Fruit fly (Drosophila melanogaster) whole organism, embryonic: ENCODE results near the gene Cyp28c1.
A peak's percentile ranks its signal among the peaks of the same experiment; 100 is the strongest.

Experiments
- CG10366 ChIP-seq: fragments of 200-800 bp; sonication (Bioruptor generic); IDR thresholded peaks from 2 replicates; pipeline ENCODE4 v1.3.6; 2022; ENCODE audit warnings: missing biosample characterization, missing genetic modification characterization
- CG11247 ChIP-seq: fragments of 200-800 bp; sonication (Bioruptor generic); IDR thresholded peaks from 2 replicates; pipeline ENCODE4 v1.3.6; 2022; ENCODE audit warnings: missing biosample characterization, missing genetic modification characterization
- CG12219 ChIP-seq: fragments of 200-800 bp; sonication (Bioruptor generic); optimal IDR thresholded peaks from 3 replicates; lab custom pipeline; 2018; ENCODE audit warnings: missing biosample characterization, mild to moderate bottlenecking, missing genetic modification characterization
- CG15601 ChIP-seq: fragments of 200-800 bp; sonication (Bioruptor generic); optimal IDR thresholded peaks from 3 replicates; lab custom pipeline; 2019; ENCODE audit warnings: missing biosample characterization, mild to moderate bottlenecking, missing genetic modification characterization, moderate library complexity
- CG17802 ChIP-seq: fragments of 200-800 bp; sonication (Bioruptor generic); optimal IDR thresholded peaks from 2 replicates; lab custom pipeline; 2018; ENCODE audit warnings: missing biosample characterization, mild to moderate bottlenecking, missing genetic modification characterization, moderate library complexity
- CG18262 ChIP-seq: fragments of 200-800 bp; optimal IDR thresholded peaks from 3 replicates; lab custom pipeline; 2019; ENCODE audit warnings: missing biosample characterization, mild to moderate bottlenecking, missing genetic modification characterization, moderate library complexity
- CG18764 ChIP-seq: fragments of 200-800 bp; sonication (Bioruptor generic); optimal IDR thresholded peaks from 3 replicates; lab custom pipeline; 2016; ENCODE audit warnings: missing biosample characterization, missing genetic modification characterization
- CG2129 ChIP-seq: fragments of 200-800 bp; sonication (Bioruptor generic); IDR thresholded peaks from 2 replicates; pipeline ENCODE4 v1.3.6; 2022; ENCODE audit warnings: missing biosample characterization, missing genetic modification characterization; ENCODE audit not compliant: partially characterized antibody
- CG2712 ChIP-seq: fragments of 200-800 bp; optimal IDR thresholded peaks from 3 replicates; lab custom pipeline; 2019; ENCODE audit warnings: missing biosample characterization, mild to moderate bottlenecking, missing genetic modification characterization, moderate library complexity
- CG30403 ChIP-seq: fragments of 200-800 bp; sonication (Bioruptor generic); optimal IDR thresholded peaks from 3 replicates; lab custom pipeline; 2016; ENCODE audit warnings: missing biosample characterization, missing genetic modification characterization
- CG34224 ChIP-seq: fragments of 200-800 bp; sonication (Bioruptor generic); IDR thresholded peaks from 3 replicates; pipeline ENCODE4 v1.3.6; 2022; ENCODE audit warnings: missing biosample characterization, missing genetic modification characterization; ENCODE audit not compliant: partially characterized antibody
- CG4404 ChIP-seq: fragments of 200-800 bp; sonication (Bioruptor generic); IDR thresholded peaks from 2 replicates; pipeline ENCODE4 v1.3.6; 2022; ENCODE audit warnings: missing biosample characterization, missing genetic modification characterization
- CG4424 ChIP-seq: fragments of 200-800 bp; sonication (Bioruptor generic); optimal IDR thresholded peaks from 3 replicates; lab custom pipeline; 2016; ENCODE audit warnings: missing biosample characterization, missing genetic modification characterization
- CG4820 ChIP-seq: fragments of 200-800 bp; sonication (Bioruptor generic); optimal IDR thresholded peaks from 3 replicates; lab custom pipeline; 2016; ENCODE audit warnings: missing biosample characterization, missing genetic modification characterization
- CG6272 ChIP-seq: fragments of 200-800 bp; sonication (Bioruptor generic); IDR thresholded peaks from 2 replicates; pipeline ENCODE4 v1.3.6; 2022; ENCODE audit warnings: missing biosample characterization, missing genetic modification characterization
- CG6813 ChIP-seq: fragments of 200-800 bp; sonication (Bioruptor generic); optimal IDR thresholded peaks from 2 replicates; lab custom pipeline; 2017; ENCODE audit warnings: missing biosample characterization, missing genetic modification characterization, mild to moderate bottlenecking, moderate library complexity, missing genetic modification reagents
- CG6854 ChIP-seq: fragments of 200-800 bp; sonication (Bioruptor generic); optimal IDR thresholded peaks from 3 replicates; lab custom pipeline; 2017; ENCODE audit warnings: missing biosample characterization, mild to moderate bottlenecking, missing genetic modification characterization
- CG7556 ChIP-seq: fragments of 200-800 bp; sonication (Bioruptor generic); optimal IDR thresholded peaks from 2 replicates; lab custom pipeline; 2017; ENCODE audit warnings: missing biosample characterization, mild to moderate bottlenecking, missing genetic modification characterization
- CG7928 ChIP-seq: fragments of 200-800 bp; sonication (Bioruptor generic); optimal IDR thresholded peaks from 2 replicates; lab custom pipeline; 2017; ENCODE audit warnings: missing biosample characterization, mild to moderate bottlenecking, missing genetic modification characterization
- CG9932 ChIP-seq: fragments of 200-800 bp; sonication (Bioruptor generic); IDR thresholded peaks from 2 replicates; pipeline ENCODE4 v1.3.6; 2022; ENCODE audit warnings: missing biosample characterization, missing genetic modification characterization
- Dad ChIP-seq: fragments of 200-800 bp; sonication (Bioruptor generic); optimal IDR thresholded peaks from 3 replicates; lab custom pipeline; 2016; ENCODE audit warnings: missing biosample characterization, missing genetic modification characterization
- Dek ChIP-seq: fragments of 200-800 bp; sonication (Bioruptor generic); optimal IDR thresholded peaks from 3 replicates; lab custom pipeline; 2019; ENCODE audit warnings: missing biosample characterization, mild to moderate bottlenecking, missing genetic modification characterization, moderate library complexity
- Dp ChIP-seq: fragments of 200-800 bp; sonication (Bioruptor generic); optimal IDR thresholded peaks from 2 replicates; lab custom pipeline; 2018; ENCODE audit warnings: missing biosample characterization, mild to moderate bottlenecking, missing genetic modification characterization, moderate library complexity
- Fer3 ChIP-seq: fragments of 200-800 bp; sonication (Bioruptor generic); optimal IDR thresholded peaks from 2 replicates; lab custom pipeline; 2018; ENCODE audit warnings: missing biosample characterization, mild to moderate bottlenecking, missing genetic modification characterization, moderate library complexity
- HLHmδ ChIP-seq: fragments of 200-800 bp; sonication (Bioruptor generic); optimal IDR thresholded peaks from 2 replicates; lab custom pipeline; 2018; ENCODE audit warnings: missing biosample characterization, mild to moderate bottlenecking, missing genetic modification characterization, moderate library complexity
- Hsf ChIP-seq: fragments of 200-800 bp; sonication (Bioruptor generic); optimal IDR thresholded peaks from 3 replicates; lab custom pipeline; 2016; ENCODE audit warnings: missing biosample characterization, missing genetic modification characterization
- Jarid2 ChIP-seq: fragments of 200-800 bp; sonication (Bioruptor generic); optimal IDR thresholded peaks from 3 replicates; lab custom pipeline; 2017; ENCODE audit warnings: mild to moderate bottlenecking, missing biosample characterization, missing genetic modification reagents, missing genetic modification characterization
- Lhr ChIP-seq: fragments of 200-800 bp; sonication (Bioruptor generic); optimal IDR thresholded peaks from 3 replicates; lab custom pipeline; 2017; ENCODE audit warnings: mild to moderate bottlenecking, missing biosample characterization, missing genetic modification reagents, missing genetic modification characterization
- Max ChIP-seq: fragments of 200-800 bp; sonication (Bioruptor generic); optimal IDR thresholded peaks from 2 replicates; lab custom pipeline; 2016; ENCODE audit warnings: missing biosample characterization, mild to moderate bottlenecking, missing genetic modification characterization
- PHDP ChIP-seq: fragments of 200-800 bp; sonication (Bioruptor generic); optimal IDR thresholded peaks from 3 replicates; lab custom pipeline; 2018; ENCODE audit warnings: missing biosample characterization, mild to moderate bottlenecking, missing genetic modification characterization, moderate library complexity
- Ptx1 ChIP-seq: fragments of 200-800 bp; sonication (Bioruptor generic); IDR thresholded peaks from 2 replicates; pipeline ENCODE4 v1.3.6; 2022; ENCODE audit warnings: missing biosample characterization, missing genetic modification characterization
- Scr ChIP-seq: fragments of 200-800 bp; sonication (Bioruptor generic); IDR thresholded peaks from 2 replicates; pipeline ENCODE4 v1.3.6; 2022; ENCODE audit warnings: missing biosample characterization, missing genetic modification characterization; ENCODE audit not compliant: partially characterized antibody
- abd-A ChIP-seq: fragments of 200-800 bp; sonication (Bioruptor generic); optimal IDR thresholded peaks from 3 replicates; lab custom pipeline; 2019; ENCODE audit warnings: missing biosample characterization, mild to moderate bottlenecking, missing genetic modification characterization, moderate library complexity
- bowl ChIP-seq: fragments of 200-800 bp; sonication (Bioruptor generic); IDR thresholded peaks from 2 replicates; pipeline ENCODE4 v1.3.6; 2022; ENCODE audit warnings: missing biosample characterization, missing genetic modification characterization
- br ChIP-seq: fragments of >200 bp; optimal IDR thresholded peaks from 2 replicates; lab custom pipeline; 2017
- croc ChIP-seq: fragments of 200-800 bp; sonication (Bioruptor generic); conservative IDR thresholded peaks from 3 replicates; pipeline ENCODE4 v1.3.6; 2022; ENCODE audit warnings: missing biosample characterization, missing genetic modification characterization
- danr ChIP-seq: fragments of 200-800 bp; sonication (Bioruptor generic); IDR thresholded peaks from 2 replicates; pipeline ENCODE4 v1.3.6; 2022; ENCODE audit warnings: missing biosample characterization, missing genetic modification characterization
- insv ChIP-seq, 2 experiments: fragments of 200-800 bp; sonication (Bioruptor generic); optimal IDR thresholded peaks; 3 replicates each; lab custom pipeline; 2016 to 2018; ENCODE audit warnings: missing biosample characterization in 2 of 2, missing genetic modification characterization in 2 of 2
- jing ChIP-seq: fragments of 200-800 bp; sonication (Bioruptor generic); optimal IDR thresholded peaks from 2 replicates; lab custom pipeline; 2018; ENCODE audit warnings: missing biosample characterization, mild to moderate bottlenecking, missing genetic modification characterization
- nerfin-2 ChIP-seq: fragments of 200-800 bp; sonication (Bioruptor generic); IDR thresholded peaks from 2 replicates; pipeline ENCODE4 v1.3.6; 2022; ENCODE audit warnings: missing biosample characterization, missing genetic modification characterization; ENCODE audit not compliant: partially characterized antibody
- nmo ChIP-seq: fragments of 200-800 bp; sonication (Bioruptor generic); optimal IDR thresholded peaks from 2 replicates; lab custom pipeline; 2018; ENCODE audit warnings: missing biosample characterization, mild to moderate bottlenecking, missing genetic modification characterization, moderate library complexity
- pb ChIP-seq: fragments of 200-800 bp; sonication (Bioruptor generic); optimal IDR thresholded peaks from 3 replicates; lab custom pipeline; 2016; ENCODE audit warnings: missing biosample characterization, missing genetic modification characterization
- ro ChIP-seq: fragments of 200-800 bp; sonication (Bioruptor generic); IDR thresholded peaks from 2 replicates; pipeline ENCODE4 v1.3.6; 2022; ENCODE audit warnings: missing biosample characterization, missing genetic modification characterization
- run ChIP-seq: fragments of 200-800 bp; sonication (Bioruptor generic); optimal IDR thresholded peaks from 3 replicates; lab custom pipeline; 2018; ENCODE audit warnings: missing biosample characterization, mild to moderate bottlenecking, missing genetic modification characterization
- sima ChIP-seq: fragments of 200-800 bp; sonication (Bioruptor generic); optimal IDR thresholded peaks from 2 replicates; lab custom pipeline; 2016; ENCODE audit warnings: missing biosample characterization, missing genetic modification characterization
- tin ChIP-seq: fragments of 200-800 bp; sonication (Bioruptor generic); optimal IDR thresholded peaks from 3 replicates; lab custom pipeline; 2016; ENCODE audit warnings: missing biosample characterization, missing genetic modification characterization
- tio ChIP-seq: fragments of 200-800 bp; sonication (Bioruptor generic); optimal IDR thresholded peaks from 2 replicates; lab custom pipeline; 2017; ENCODE audit warnings: missing biosample characterization, missing genetic modification characterization, inconsistent platforms
- vfl ChIP-seq: fragments of 200-800 bp; sonication (Bioruptor generic); optimal IDR thresholded peaks from 2 replicates; lab custom pipeline; 2016; ENCODE audit warnings: missing biosample characterization, missing genetic modification characterization
- zen2 ChIP-seq: fragments of 200-800 bp; sonication (Bioruptor generic); IDR thresholded peaks from 3 replicates; pipeline ENCODE4 v1.3.6; 2022; ENCODE audit warnings: missing biosample characterization, missing genetic modification characterization; ENCODE audit not compliant: partially characterized antibody

Gene Cyp28c1

DNA sequence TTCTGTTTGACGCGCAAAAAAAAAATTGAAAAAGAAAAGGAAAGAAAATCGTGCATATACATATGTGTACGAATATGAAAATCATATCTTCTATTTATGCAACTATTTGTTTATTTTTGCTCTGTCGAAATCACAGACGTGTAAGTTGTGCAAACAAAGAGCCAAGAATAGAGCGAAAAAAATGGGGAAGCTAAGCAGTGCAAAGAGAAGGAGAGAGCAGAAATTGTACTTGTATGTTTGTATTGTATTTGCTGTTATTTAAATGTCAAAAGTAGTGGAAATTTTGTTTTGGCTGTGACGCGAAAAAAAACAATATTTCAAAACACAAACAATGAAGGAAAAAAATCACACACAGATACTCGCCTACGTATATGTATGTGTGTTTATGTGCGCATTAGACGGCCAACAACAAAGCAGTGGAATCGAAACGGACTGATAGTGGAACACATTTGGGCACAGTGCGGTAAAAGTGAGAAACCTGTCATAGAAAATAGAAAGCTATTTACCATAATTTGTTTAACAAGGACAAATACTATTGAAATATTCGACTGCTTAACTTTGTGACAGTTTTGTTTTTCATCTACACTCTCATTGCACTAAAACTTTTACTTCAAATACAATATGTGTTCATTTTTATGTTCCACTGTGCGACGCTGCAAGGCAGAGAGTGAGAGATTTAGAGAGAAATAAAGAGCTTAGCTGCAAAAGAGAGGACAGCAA, 21.2 kb upstream of the Cyp28c1 start (continued):
- TF ChIP-seq PHDP (tag; lab: Kevin White, UChicago), result peak; percentile 96
- peak in 1 of 2 experiments; percentile 63 for TF ChIP-seq insv (GFP tag; optimal IDR thresholded peaks at IDR 0.05; lab: Kevin White, UChicago)
- TF ChIP-seq Max, result peak; percentile 88
- peak; percentile 95 for TF ChIP-seq CG18262 (tag; lab: Kevin White, UChicago)
- peak; percentile 92 for TF ChIP-seq CG11247
- TF ChIP-seq CG7556 (GFP tag; lab: Kevin White, UChicago), result peak; percentile 94
- peak; percentile 69 for TF ChIP-seq CG17802 (tag; lab: Kevin White, UChicago)
- TF ChIP-seq CG15601 (tag; lab: Kevin White, UChicago), result peak; percentile 91
- peak; percentile 96 for TF ChIP-seq CG12219
- peak; percentile 89 for TF ChIP-seq tio (GFP tag; lab: Kevin White, UChicago)
- peak; percentile 88 for TF ChIP-seq vfl (GFP tag; lab: Kevin White, UChicago)
- TF ChIP-seq Fer3 (tag; lab: Kevin White, UChicago), result peak; percentile 92
- peak; percentile 94 for TF ChIP-seq CG4424 (GFP tag; lab: Kevin White, UChicago)
- TF ChIP-seq CG9932 (GFP tag; lab: Robert Waterston, UW), result peak; percentile 84
- TF ChIP-seq sima (GFP tag; lab: Kevin White, UChicago), result peak; percentile 82
- TF ChIP-seq nmo (GFP tag; lab: Kevin White, UChicago), result peak; percentile 95
- peak; percentile 95 for TF ChIP-seq CG10366
- peak; percentile 82 for TF ChIP-seq CG4404
- TF ChIP-seq Jarid2, result peak; percentile 71
- TF ChIP-seq CG34224 (GFP tag; lab: Robert Waterston, UW), result no peak; the same call in 2 of the 3 replicates
- peak; percentile 92 for TF ChIP-seq danr (GFP tag; lab: Robert Waterston, UW)
- peak; percentile 95 for TF ChIP-seq Hsf
- peak; percentile 91 for TF ChIP-seq tin (GFP tag; lab: Kevin White, UChicago)
- TF ChIP-seq bowl (GFP tag; lab: Robert Waterston, UW), result peak; percentile 87
- peak; percentile 85 for TF ChIP-seq Dad (GFP tag; lab: Kevin White, UChicago)
- peak; percentile 78 for TF ChIP-seq Lhr (GFP tag; lab: Kevin White, UChicago)
- no peak; the same call in 1 of the 2 replicates for TF ChIP-seq Scr (GFP tag; lab: Robert Waterston, UW)
- peak; percentile 87 for TF ChIP-seq Dek (tag; lab: Kevin White, UChicago)
- TF ChIP-seq run, result peak; percentile 88
- peak; percentile 88 for TF ChIP-seq jing (GFP tag; lab: Kevin White, UChicago)
- TF ChIP-seq Dp (GFP tag; lab: Kevin White, UChicago), result peak; percentile 8
- TF ChIP-seq nerfin-2, result peak; percentile 19; the same call in 1 of the 2 replicates
- peak; percentile 48 for TF ChIP-seq CG7928 (GFP tag; lab: Kevin White, UChicago)
- peak; percentile 83 for TF ChIP-seq abd-A (tag; lab: Kevin White, UChicago)
- peak; percentile 87 for TF ChIP-seq croc (GFP tag; lab: Robert Waterston, UW)
- TF ChIP-seq CG4820 (GFP tag; lab: Kevin White, UChicago), result peak; percentile 94
- TF ChIP-seq ro (GFP tag; lab: Robert Waterston, UW), result peak; percentile 79
- TF ChIP-seq CG18764 (GFP tag; lab: Kevin White, UChicago), result peak; percentile 90
- peak; percentile 84 for TF ChIP-seq CG6854 (GFP tag; lab: Kevin White, UChicago)
- TF ChIP-seq CG6813 (GFP tag; lab: Kevin White, UChicago), result peak; percentile 93
- TF ChIP-seq pb (GFP tag; lab: Kevin White, UChicago), result peak; percentile 93
- no peak for TF ChIP-seq CG2129 (GFP tag; lab: Robert Waterston, UW)
- peak; percentile 87 for TF ChIP-seq CG6272
- peak; percentile 97 for TF ChIP-seq CG2712 (tag; lab: Kevin White, UChicago)
- TF ChIP-seq CG30403 (GFP tag; lab: Kevin White, UChicago), result peak; percentile 94
- no peak for TF ChIP-seq zen2 (GFP tag; lab: Robert Waterston, UW)
- TF ChIP-seq Ptx1, result peak; percentile 95
- no peak for TF ChIP-seq HLHmδ (GFP tag; lab: Kevin White, UChicago)
- TF ChIP-seq br, result no peak
